Fruit fly (Drosophila melanogaster) whole organism, adult: ENCODE data around the gene Rnmt.

ENCODE experiments used
- CG11617 ChIP-seq: fragments of 200-800 bp; sonication (Bioruptor generic); optimal IDR thresholded peaks from 2 replicates; lab custom pipeline; 2017; ENCODE audit warnings: mild to moderate bottlenecking, missing biosample characterization, missing genetic modification reagents, missing genetic modification characterization
- CG12768 ChIP-seq: fragments of 200-800 bp; sonication (Bioruptor generic); optimal IDR thresholded peaks from 2 replicates; lab custom pipeline; 2017; ENCODE audit warnings: missing biosample characterization, missing genetic modification characterization, mild to moderate bottlenecking, moderate library complexity, missing genetic modification reagents
- CG14711 ChIP-seq: fragments of 200-800 bp; sonication (Bioruptor generic); optimal IDR thresholded peaks from 2 replicates; lab custom pipeline; 2018; ENCODE audit warnings: missing biosample characterization, mild to moderate bottlenecking, missing genetic modification characterization, moderate library complexity
- CG1620 ChIP-seq: fragments of 200-800 bp; sonication (Bioruptor generic); optimal IDR thresholded peaks from 2 replicates; lab custom pipeline; 2016; ENCODE audit warnings: missing biosample characterization, missing genetic modification characterization
- CG33017 ChIP-seq: fragments of 200-800 bp; sonication (Bioruptor generic); optimal IDR thresholded peaks from 2 replicates; lab custom pipeline; 2018; ENCODE audit warnings: missing biosample characterization, mild to moderate bottlenecking, missing genetic modification characterization, moderate library complexity
- CG5204 ChIP-seq: fragments of 200-800 bp; sonication (Bioruptor generic); optimal IDR thresholded peaks from 2 replicates; lab custom pipeline; 2016; ENCODE audit warnings: missing biosample characterization, missing genetic modification characterization
- CG7045 ChIP-seq: fragments of 200-800 bp; sonication (Bioruptor generic); optimal IDR thresholded peaks from 2 replicates; lab custom pipeline; 2017; ENCODE audit warnings: missing biosample characterization, mild to moderate bottlenecking, missing genetic modification characterization
- CG7101 ChIP-seq: fragments of 200-800 bp; sonication (Bioruptor generic); optimal IDR thresholded peaks from 2 replicates; lab custom pipeline; 2018; ENCODE audit warnings: missing biosample characterization, mild to moderate bottlenecking, missing genetic modification characterization, moderate library complexity
- Clk ChIP-seq: fragments of 200-800 bp; sonication (Bioruptor generic); optimal IDR thresholded peaks from 2 replicates; lab custom pipeline; 2017; ENCODE audit warnings: missing biosample characterization, missing genetic modification characterization
- Crg-1 ChIP-seq: fragments of 200-800 bp; sonication (Bioruptor generic); optimal IDR thresholded peaks from 2 replicates; lab custom pipeline; 2016; ENCODE audit warnings: missing biosample characterization, missing genetic modification characterization
- Hr96 ChIP-seq: fragments of 200-800 bp; sonication (Bioruptor generic); optimal IDR thresholded peaks from 2 replicates; lab custom pipeline; 2016; ENCODE audit warnings: missing biosample characterization, missing genetic modification characterization
- Mnt ChIP-seq: fragments of 200-800 bp; sonication (Bioruptor generic); optimal IDR thresholded peaks from 2 replicates; lab custom pipeline; 2016; ENCODE audit warnings: missing biosample characterization, mild to moderate bottlenecking, missing genetic modification characterization
- bab1 ChIP-seq: fragments of 200-800 bp; sonication (Bioruptor generic); optimal IDR thresholded peaks from 3 replicates; lab custom pipeline; 2019; ENCODE audit warnings: missing biosample characterization, mild to moderate bottlenecking, missing genetic modification characterization, moderate library complexity
- cic ChIP-seq: fragments of 200-800 bp; sonication (Bioruptor generic); optimal IDR thresholded peaks from 2 replicates; lab custom pipeline; 2017; ENCODE audit warnings: missing biosample characterization, mild to moderate bottlenecking, missing genetic modification characterization, moderate library complexity
- cnc ChIP-seq, 2 experiments: fragments of >200 bp; optimal IDR thresholded peaks; 2 replicates each; lab custom pipeline; 2017
- kay ChIP-seq: fragments of 200-800 bp; sonication (Bioruptor generic); peaks from one replicate; lab custom pipeline; 2016; ENCODE audit warnings: missing biosample characterization, missing genetic modification characterization, borderline replicate concordance
- ovo ChIP-seq: fragments of 200-800 bp; sonication (Bioruptor generic); optimal IDR thresholded peaks from 2 replicates; lab custom pipeline; 2016; ENCODE audit warnings: missing biosample characterization, missing genetic modification characterization
- pad ChIP-seq: fragments of 200-800 bp; sonication (Bioruptor generic); optimal IDR thresholded peaks from 3 replicates; lab custom pipeline; 2017; ENCODE audit warnings: missing biosample characterization, missing genetic modification characterization, mild to moderate bottlenecking, moderate library complexity, missing genetic modification reagents
- tj ChIP-seq: fragments of 200-800 bp; sonication (Bioruptor generic); optimal IDR thresholded peaks from 3 replicates; lab custom pipeline; 2017; ENCODE audit warnings: missing biosample characterization, mild to moderate bottlenecking, missing genetic modification characterization, moderate library complexity
- toe ChIP-seq: fragments of 200-800 bp; sonication (Bioruptor generic); optimal IDR thresholded peaks from 2 replicates; lab custom pipeline; 2016; ENCODE audit warnings: missing biosample characterization, missing genetic modification characterization

Gene Rnmt

DNA sequence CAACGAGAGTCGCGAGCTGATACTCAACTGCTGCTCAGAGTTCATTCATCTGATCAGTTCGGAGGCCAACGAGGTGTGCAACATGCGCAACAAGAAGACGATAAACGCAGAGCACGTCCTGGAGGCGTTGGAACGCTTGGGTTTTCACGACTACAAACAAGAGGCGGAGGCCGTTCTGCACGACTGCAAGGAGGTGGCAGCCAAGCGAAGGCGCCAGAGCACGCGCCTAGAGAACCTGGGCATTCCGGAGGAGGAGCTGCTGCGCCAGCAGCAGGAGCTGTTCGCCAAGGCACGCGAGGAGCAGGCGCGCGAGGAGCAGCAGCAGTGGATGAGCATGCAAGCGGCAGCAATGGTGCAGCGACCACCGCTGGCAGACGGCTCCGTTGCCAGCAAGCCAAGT is 1.7 kb upstream of the Rnmt start:
- TF ChIP-seq tj (GFP tag; lab: Kevin White, UChicago), result no peak
- TF ChIP-seq CG5204 (GFP tag; lab: Kevin White, UChicago), result no peak
- TF ChIP-seq CG11617, result no peak
- no peak for TF ChIP-seq Mnt (GFP tag; lab: Kevin White, UChicago)
- no peak for TF ChIP-seq pad

DNA sequence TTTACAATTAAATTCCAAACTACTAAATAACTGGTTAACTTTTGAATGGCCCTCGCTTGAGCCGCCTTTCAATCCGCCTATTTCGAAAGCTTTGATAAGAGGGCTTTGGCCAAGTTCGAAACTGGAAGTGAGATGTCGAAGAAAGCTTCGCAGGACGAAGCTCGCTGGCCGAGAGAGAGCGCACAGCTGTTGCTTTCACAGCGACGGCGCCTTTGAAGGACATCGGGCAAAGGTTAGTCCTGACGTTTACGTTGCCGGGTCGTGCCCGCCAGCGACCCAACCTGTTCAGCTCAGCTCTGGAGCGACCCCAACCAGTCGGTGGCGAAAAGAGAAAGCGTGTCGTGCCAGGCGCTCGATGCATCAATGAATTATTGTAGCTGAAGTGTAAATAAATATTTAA is 2.0 kb downstream of the Rnmt start:
- no peak for TF ChIP-seq bab1 (GFP tag; lab: Kevin White, UChicago)
- no peak for TF ChIP-seq CG11617
- no peak for TF ChIP-seq CG33017 (tag; lab: Kevin White, UChicago)
- TF ChIP-seq Crg-1, result no peak
- no peak for TF ChIP-seq pad
- no peak for TF ChIP-seq CG14711

DNA sequence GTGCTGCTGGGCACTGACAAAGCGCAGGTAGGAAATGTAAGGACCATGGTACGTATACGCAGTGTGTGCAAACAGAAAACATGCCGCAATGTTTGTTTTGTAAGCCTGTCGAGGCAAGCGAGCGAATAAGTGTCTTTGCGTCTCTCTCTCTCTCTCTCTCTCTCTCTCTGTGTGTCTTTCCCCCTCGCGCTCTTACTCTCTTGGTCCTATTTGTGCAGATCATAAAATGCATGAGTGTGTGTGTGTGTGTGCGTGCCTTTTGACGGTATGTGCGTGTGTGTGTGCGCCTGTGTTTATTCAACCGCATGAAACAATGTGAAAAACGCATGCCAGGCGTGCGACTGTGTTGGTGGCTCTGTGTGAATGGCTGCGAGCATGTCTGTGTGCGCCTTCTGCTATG is 3.8 kb downstream of the Rnmt start:
- peak; percentile 2 for TF ChIP-seq Hr96 (GFP tag; lab: Kevin White, UChicago)
- TF ChIP-seq tj (GFP tag; lab: Kevin White, UChicago), result no peak
- TF ChIP-seq Crg-1, result no peak
- TF ChIP-seq cic, result peak; percentile 13
- no peak for TF ChIP-seq Mnt (GFP tag; lab: Kevin White, UChicago)
- TF ChIP-seq CG7045 (GFP tag; lab: Kevin White, UChicago), result no peak

DNA sequence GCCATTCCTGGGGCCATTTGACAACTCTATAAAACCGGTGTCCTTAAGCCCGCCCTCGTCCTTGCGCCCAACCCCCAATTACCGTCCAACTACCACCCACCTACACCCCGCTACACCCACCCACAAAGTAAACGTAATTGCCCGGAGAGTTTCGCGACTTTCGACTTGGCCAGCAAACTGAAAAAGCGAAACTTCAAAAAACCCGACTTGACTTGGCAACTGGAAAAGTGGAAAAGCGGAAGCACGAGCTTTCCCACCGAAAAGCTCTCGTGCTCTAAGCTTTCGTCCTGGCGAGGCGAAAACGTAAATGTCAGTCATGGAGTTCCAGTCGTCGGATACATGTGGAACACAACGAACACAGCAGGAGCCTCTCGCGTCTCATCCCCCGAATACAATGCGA is 6.3 kb downstream of the Rnmt start, which contains the start of gene GABA-B-R1:
Gene GABA-B-R1, plus strand, starts transcription at position 301 of the 400 bp plus-strand sequence.
- TF ChIP-seq ovo (GFP tag; lab: Kevin White, UChicago) (no peak), CG11617 (no peak), cic (no peak), kay (GFP tag; lab: Kevin White, UChicago) (no peak), CG7101 (tag; lab: Kevin White, UChicago) (no peak), CG7045 (GFP tag; lab: Kevin White, UChicago) (no peak), CG12768 (no peak)

DNA sequence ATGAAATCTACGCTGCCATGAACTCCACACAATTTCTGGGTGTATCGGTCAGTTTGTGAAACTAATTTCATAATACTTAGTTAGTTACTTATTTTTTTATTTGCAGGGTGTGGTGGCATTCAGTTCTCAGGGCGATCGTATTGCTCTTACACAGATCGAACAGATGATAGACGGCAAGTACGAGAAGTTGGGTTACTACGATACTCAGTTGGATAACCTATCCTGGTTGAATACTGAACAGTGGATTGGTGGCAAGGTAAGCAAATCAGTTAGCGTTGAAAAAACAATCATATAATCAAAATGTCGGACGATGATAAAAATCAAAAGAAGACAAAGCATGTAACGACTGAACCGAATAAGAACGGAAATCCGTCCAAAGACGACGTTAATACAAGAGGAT is 16.8 kb downstream of the Rnmt start, which contains the start of gene CG33310:
Gene CG33310, plus strand, starts transcription at position 301 of the 400 bp plus-strand sequence.
- TF ChIP-seq kay (GFP tag; lab: Kevin White, UChicago) (no peak), cic (no peak), ovo (GFP tag; lab: Kevin White, UChicago) (no peak), bab1 (GFP tag; lab: Kevin White, UChicago) (no peak), Mnt (GFP tag; lab: Kevin White, UChicago) (no peak), cnc (optimal IDR thresholded peaks at IDR 0.05; lab: Kevin White, UChicago) (no peak), CG1620 (GFP tag; lab: Kevin White, UChicago) (no peak), tj (GFP tag; lab: Kevin White, UChicago) (no peak), Crg-1 (no peak), CG7045 (GFP tag; lab: Kevin White, UChicago) (no peak), Clk (GFP tag; lab: Kevin White, UChicago) (no peak), CG5204 (GFP tag; lab: Kevin White, UChicago) (no peak), CG14711 (no peak)

- TF ChIP-seq kay (GFP tag; lab: Kevin White, UChicago), result peak; percentile 20
- TF ChIP-seq toe, result no peak
These were observed 21.9 kb downstream of the Rnmt start, which contains the start of gene CG31832 for dm6 chr2L:15031650-15032049. CG31832 (minus strand) TSS chr2L:15031750.

DNA sequence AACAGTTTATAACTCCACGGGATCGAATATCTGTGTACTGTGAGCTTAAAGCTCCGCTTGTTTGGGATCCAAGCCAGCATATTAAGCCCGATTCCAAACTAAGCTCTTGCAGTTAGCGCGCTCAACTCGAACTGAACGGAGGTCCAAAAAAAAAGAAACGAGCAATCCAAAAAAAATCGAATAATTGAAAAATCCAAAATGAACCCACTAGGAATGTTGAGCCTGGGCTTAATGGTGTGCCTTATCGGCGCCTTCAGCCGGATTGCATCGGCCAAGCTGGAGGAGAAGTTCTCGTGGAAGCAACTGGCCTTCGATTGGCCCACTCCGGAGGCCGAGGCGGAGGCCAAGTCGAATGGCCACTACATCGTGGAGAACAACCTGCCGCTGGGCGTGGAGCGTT is 25.6 kb downstream of the Rnmt start, which contains the start of gene yellow-c:
Gene yellow-c, plus strand, starts transcription at position 29 of the 400 bp plus-strand sequence.
- no peak for TF ChIP-seq tj (GFP tag; lab: Kevin White, UChicago)
- no peak for TF ChIP-seq Clk (GFP tag; lab: Kevin White, UChicago)
- no peak for TF ChIP-seq bab1 (GFP tag; lab: Kevin White, UChicago)
- TF ChIP-seq pad, result no peak
- no peak for TF ChIP-seq CG14711
- no peak for TF ChIP-seq CG7101 (tag; lab: Kevin White, UChicago)
- no peak for TF ChIP-seq CG12768
- TF ChIP-seq ovo (GFP tag; lab: Kevin White, UChicago), result no peak
- no peak for TF ChIP-seq CG1620 (GFP tag; lab: Kevin White, UChicago)

DNA sequence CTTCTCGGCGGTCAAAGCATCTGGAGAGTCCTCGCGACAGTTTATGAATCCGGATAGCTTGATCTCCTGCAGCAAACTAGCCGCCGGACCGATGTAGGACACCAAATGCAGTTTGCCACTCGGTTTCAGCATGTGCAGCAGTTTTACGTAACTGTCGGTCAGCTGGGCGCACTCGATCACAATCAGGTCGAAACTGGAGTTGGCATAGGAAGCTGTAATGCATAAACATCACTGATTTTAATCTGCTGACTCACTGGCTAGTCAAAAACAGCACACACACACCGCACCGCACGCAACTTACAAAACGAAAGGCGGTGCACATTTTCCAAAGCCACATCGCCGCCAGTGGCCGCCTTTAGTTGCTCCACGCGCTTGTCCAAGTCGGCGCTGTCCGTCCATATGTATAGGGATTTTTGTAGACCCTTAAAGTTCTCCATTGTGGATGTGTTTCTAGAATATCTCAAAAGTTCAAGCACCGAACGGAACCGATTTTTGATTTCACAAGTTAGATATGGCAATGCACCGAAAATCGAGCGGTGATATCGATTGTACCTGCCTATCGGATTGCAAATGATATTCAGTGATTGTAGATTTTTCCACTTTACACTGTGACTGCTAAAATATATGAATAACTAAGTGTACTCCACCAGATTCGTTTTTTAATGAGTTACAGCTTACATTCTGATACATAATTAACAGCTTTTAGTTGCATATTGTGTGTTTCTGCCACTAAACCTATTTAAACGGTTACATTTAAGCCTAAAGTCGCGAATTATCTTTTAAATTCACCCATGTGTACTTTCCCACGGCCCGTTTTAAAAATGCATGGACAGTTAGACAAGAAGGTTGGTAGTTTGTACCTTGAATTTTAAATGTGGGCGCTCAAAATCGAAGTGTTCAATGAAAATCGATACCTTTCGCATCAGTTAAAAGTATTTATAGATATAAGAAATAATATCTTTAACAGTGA is 28.9 kb downstream of the Rnmt start, which contains the start of gene CIAPIN1:
Gene CIAPIN1, minus strand, starts transcription at position 523 of the 970 bp plus-strand sequence.
- TF ChIP-seq tj (GFP tag; lab: Kevin White, UChicago) (no peak), Crg-1 (no peak), kay (GFP tag; lab: Kevin White, UChicago) (peak; percentile 38), CG7101 (tag; lab: Kevin White, UChicago) (no peak), Hr96 (GFP tag; lab: Kevin White, UChicago) (no peak), Clk (GFP tag; lab: Kevin White, UChicago) (no peak), cnc (optimal IDR thresholded peaks at IDR 0.05; lab: Kevin White, UChicago) (peak; percentile 79 to 86)
